Worm (Caenorhabditis elegans) whole organism, L4 larva: ENCODE results near the gene F52C9.5.

Experiments
- ceh-32 ChIP-seq: sonication (generic microtip); optimal IDR thresholded peaks from 2 replicates; lab custom pipeline; 2016; ENCODE audit warnings: mild to moderate bottlenecking, missing genetic modification characterization, missing compliant biosample characterization; ENCODE audit not compliant: poor library complexity
- ceh-82 ChIP-seq: sonication (generic microtip); optimal IDR thresholded peaks from 2 replicates; lab custom pipeline; 2017; ENCODE audit warnings: missing biosample characterization, missing genetic modification characterization
- fkh-10 ChIP-seq: fragments of 150-350 bp; optimal IDR thresholded peaks from 2 replicates; lab custom pipeline; 2014; ENCODE audit warnings: missing biosample characterization, missing genetic modification reagents, missing genetic modification characterization
- hlh-30 ChIP-seq: sonication (generic microtip); optimal IDR thresholded peaks from 2 replicates; lab custom pipeline; 2017; ENCODE audit warnings: antibody characterized with exemption, mild to moderate bottlenecking, missing genetic modification characterization, missing compliant biosample characterization; ENCODE audit not compliant: insufficient read depth
- mdl-1 ChIP-seq, 2 experiments: fragments of 150-350 bp in 1 of 2; sonication (generic microtip) in 1 of 2; optimal IDR thresholded peaks; 2 replicates each; lab custom pipeline; 2014 to 2017; ENCODE audit warnings: missing biosample characterization in 2 of 2, missing genetic modification characterization in 2 of 2
- mep-1 ChIP-seq: fragments of 150-350 bp; sonication (generic microtip); optimal IDR thresholded peaks from 3 replicates; lab custom pipeline; 2014; ENCODE audit warnings: missing biosample characterization, missing genetic modification characterization
- mxl-2 ChIP-seq: fragments of 200-800 bp; sonication (Bioruptor generic); conservative IDR thresholded peaks from 2 replicates; pipeline ENCODE4 v1.3.6; 2022; ENCODE audit warnings: missing genetic modification reagents, missing genetic modification characterization, missing compliant biosample characterization
- nhr-237 ChIP-seq: sonication (generic microtip); optimal IDR thresholded peaks from 2 replicates; lab custom pipeline; 2017; ENCODE audit warnings: missing biosample characterization, missing genetic modification characterization
- nhr-6 ChIP-seq: fragments of 150-350 bp; optimal IDR thresholded peaks from 2 replicates; lab custom pipeline; 2014; ENCODE audit warnings: missing biosample characterization, missing genetic modification characterization
- nhr-76 ChIP-seq: fragments of 150-350 bp; optimal IDR thresholded peaks from 2 replicates; lab custom pipeline; 2014; ENCODE audit warnings: missing biosample characterization, missing genetic modification characterization
- pha-4 ChIP-seq, 2 experiments: fragments of 150-350 bp in 1 of 2; fragments of 200-800 bp in 1 of 2; sonication (Bioruptor generic) in 1 of 2; IDR thresholded peaks in 1 of 2; optimal IDR thresholded peaks in 1 of 2; 2 replicates each; pipeline versions ENCODE4 v1.3.6 to Lab custom; 2014 to 2022; ENCODE audit warnings: missing genetic modification characterization in 2 of 2, missing genetic modification reagents in 2 of 2, missing biosample characterization in 1 of 2, missing compliant biosample characterization in 1 of 2
- skn-1 ChIP-seq: fragments of 150-350 bp; optimal IDR thresholded peaks from 2 replicates; lab custom pipeline; 2014; ENCODE audit warnings: missing biosample characterization, missing genetic modification characterization
- unc-62 ChIP-seq, 3 experiments: fragments of 150-350 bp in 1 of 3; sonication (generic microtip); optimal IDR thresholded peaks in 2 of 3; peaks in 1 of 3; 1 replicate in 1 of 3; 2 replicates in 2 of 3; lab custom pipeline; 2014 to 2017; ENCODE audit warnings: missing biosample characterization in 3 of 3, missing genetic modification characterization in 3 of 3, missing genetic modification reagents in 3 of 3, missing genotype in 1 of 3

DNA sequence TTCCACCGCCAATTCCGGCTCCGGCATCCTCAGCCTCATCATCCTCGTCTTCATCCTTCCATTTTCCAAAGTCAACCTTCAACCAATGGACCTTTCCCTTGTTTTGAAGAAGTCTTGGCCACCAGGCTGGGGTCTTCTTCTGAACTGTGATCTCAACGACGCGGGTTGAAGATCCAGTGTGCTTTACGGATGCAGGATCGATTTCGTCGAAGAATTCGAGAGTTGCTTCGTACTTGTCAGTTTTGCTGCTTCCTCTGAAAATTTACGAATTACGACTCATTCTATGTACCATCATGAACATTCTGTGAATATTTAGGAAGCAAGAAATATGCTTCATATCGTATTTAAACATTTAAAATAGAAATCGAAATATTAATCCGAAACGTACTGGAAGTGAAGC is 27.8 kb upstream of the F52C9.5 start:
- no peak for TF ChIP-seq fkh-10 (GFP tag; lab: Kevin White, UChicago)
- no peak for TF ChIP-seq mxl-2 (GFP tag; lab: Robert Waterston, UW)
- TF ChIP-seq nhr-6: no peak
- no peak for TF ChIP-seq nhr-76 (tag; lab: Kevin White, UChicago)
- no peak for TF ChIP-seq skn-1 (tag; lab: Kevin White, UChicago)
- TF ChIP-seq ceh-32 (tag; lab: Kevin White, UChicago): no peak
- no peak for TF ChIP-seq hlh-30 (tag; lab: Kevin White, UChicago)
- no peak for TF ChIP-seq pha-4 (GFP tag; IDR thresholded peaks at IDR 0.05; lab: Robert Waterston, UW)
- no peak for TF ChIP-seq pha-4 (tag; optimal IDR thresholded peaks at IDR 0.05; lab: Kevin White, UChicago)
- TF ChIP-seq ceh-82 (tag; lab: Kevin White, UChicago): no peak
- TF ChIP-seq nhr-237 (tag; lab: Kevin White, UChicago): no peak
- TF ChIP-seq mdl-1 (tag; optimal IDR thresholded peaks at IDR 0.05; lab: Kevin White, UChicago): no peak
- TF ChIP-seq unc-62 (GFP tag; optimal IDR thresholded peaks at IDR 0.05 in 1 of 2; lab: Kevin White, UChicago): no peak
- TF ChIP-seq unc-62 (tag; optimal IDR thresholded peaks at IDR 0.05; lab: Kevin White, UChicago): no peak
- TF ChIP-seq mep-1 (tag; lab: Kevin White, UChicago): no peak
